Worm (Caenorhabditis elegans): ENCODE results near the gene ZK757.10.

- no peak for TF ChIP-seq cog-1 (tag; optimal IDR thresholded peaks at IDR 0.05)
- no peak for TF ChIP-seq flt-1 (GFP tag; IDR thresholded peaks at IDR 0.05)
- no peak for TF ChIP-seq ztf-29 (GFP tag; IDR thresholded peaks at IDR 0.05)
- no peak for TF ChIP-seq ref-1 (GFP tag; conservative IDR thresholded peaks at IDR 0.05)
- no peak for TF ChIP-seq T22C8.4 (GFP tag; IDR thresholded peaks at IDR 0.05)
- TF ChIP-seq med-1 (GFP tag; optimal IDR thresholded peaks at IDR 0.05; ENCODE audit: insufficient read depth) = no peak
These were observed 43.7 kb downstream of the ZK757.10 start, which contains the start of gene F40F12.3 for ce11 chrIII:9920764-9921163.
